Worm (Caenorhabditis elegans) whole organism, L1 larva: Measurements from ENCODE around the gene dph-3.
"Not testable (repeated sequence)": the region's sequence is repeated elsewhere in the genome, so short reads cannot be mapped to it uniquely, and the experiment has no call there.

Experiments
- ceh-88 ChIP-seq: fragments of 200-800 bp; sonication (Bioruptor generic); IDR thresholded peaks from 2 replicates; pipeline ENCODE4 v1.3.6; 2022; ENCODE audit warnings: missing genetic modification characterization, missing compliant biosample characterization
- elt-2 ChIP-seq: sonication (generic microtip); optimal IDR thresholded peaks from 2 replicates; lab custom pipeline; 2016; ENCODE audit warnings: missing genetic modification characterization, mild to moderate bottlenecking, inconsistent platforms, missing compliant biosample characterization, missing genetic modification reagents
- hlh-4 ChIP-seq: sonication (generic microtip); optimal IDR thresholded peaks from 2 replicates; lab custom pipeline; 2016; ENCODE audit warnings: mild to moderate bottlenecking, missing genetic modification characterization, missing compliant biosample characterization
- jun-1 ChIP-seq: fragments of 150-350 bp; optimal IDR thresholded peaks from 2 replicates; lab custom pipeline; 2014; ENCODE audit warnings: missing biosample characterization, missing genetic modification reagents, missing genetic modification characterization
- lin-13 ChIP-seq: fragments of 150-350 bp; optimal IDR thresholded peaks from 2 replicates; lab custom pipeline; 2014; ENCODE audit warnings: missing biosample characterization, missing genetic modification reagents, missing genetic modification characterization
- nhr-11 ChIP-seq: fragments of 150-350 bp; optimal IDR thresholded peaks from 2 replicates; lab custom pipeline; 2014; ENCODE audit warnings: missing biosample characterization, missing genetic modification characterization
- nhr-237 ChIP-seq: fragments of 150-350 bp; optimal IDR thresholded peaks from 2 replicates; lab custom pipeline; 2014; ENCODE audit warnings: missing biosample characterization, missing genetic modification characterization
- pag-3 ChIP-seq: sonication (generic microtip); optimal IDR thresholded peaks from 2 replicates; lab custom pipeline; 2017; ENCODE audit warnings: missing genetic modification characterization, mild to moderate bottlenecking, missing compliant biosample characterization, antibody characterized with exemption, borderline replicate concordance; ENCODE audit not compliant: insufficient read depth
- skn-1 ChIP-seq: fragments of 150-350 bp; optimal IDR thresholded peaks from 2 replicates; lab custom pipeline; 2014; ENCODE audit warnings: missing biosample characterization, missing genetic modification characterization
- snpc-4 ChIP-seq: fragments of 150-350 bp; optimal IDR thresholded peaks from 2 replicates; lab custom pipeline; 2014; ENCODE audit warnings: missing biosample characterization, missing genetic modification characterization
- tbx-2 ChIP-seq: sonication (generic microtip); optimal IDR thresholded peaks from 2 replicates; lab custom pipeline; 2016; ENCODE audit warnings: missing genetic modification characterization, missing compliant biosample characterization
- unc-130 ChIP-seq: fragments of 150-350 bp; optimal IDR thresholded peaks from 2 replicates; lab custom pipeline; 2017; ENCODE audit warnings: missing biosample characterization, missing genetic modification characterization, inconsistent platforms
- ztf-4 ChIP-seq: fragments of 150-350 bp; optimal IDR thresholded peaks from 2 replicates; lab custom pipeline; 2014; ENCODE audit warnings: missing biosample characterization, missing genetic modification characterization

DNA sequence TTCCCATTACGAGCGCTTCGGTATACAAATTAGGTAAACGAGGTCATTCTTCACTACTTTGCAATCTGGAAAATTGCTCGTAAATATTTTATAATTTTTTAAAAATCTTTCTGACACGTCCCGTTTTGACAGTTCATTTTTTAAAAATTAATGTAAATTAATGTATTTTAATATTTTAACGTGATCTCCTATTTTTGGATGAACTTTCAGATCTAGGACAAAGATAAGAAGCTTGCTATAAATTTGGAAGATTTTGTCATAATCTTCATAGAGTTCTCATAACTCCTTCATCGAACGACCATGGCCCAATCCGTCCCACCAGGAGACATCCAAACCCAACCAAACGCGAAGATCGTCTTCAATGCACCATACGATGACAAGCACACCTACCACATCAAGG, 18.2 kb upstream of the dph-3 start, which contains the start of gene msp-76:
- not testable (repeated sequence) for TF ChIP-seq nhr-237 (tag; lab: Kevin White, UChicago); tbx-2 (tag; lab: Kevin White, UChicago); snpc-4 (tag; lab: Kevin White, UChicago); lin-13 (GFP tag; lab: Kevin White, UChicago); unc-130; pag-3 (tag; lab: Kevin White, UChicago); jun-1; ceh-88 (GFP tag; lab: Robert Waterston, UW); nhr-11 (tag; lab: Kevin White, UChicago); ztf-4 (tag; lab: Kevin White, UChicago); elt-2; hlh-4 (tag; lab: Kevin White, UChicago); skn-1
